Worm (Caenorhabditis elegans) whole organism, L3 larva: ENCODE data around the gene C47E8.1.

Source experiments
- aly-2 ChIP-seq: fragments of 150-350 bp; optimal IDR thresholded peaks from 2 replicates; lab custom pipeline; 2014; ENCODE audit warnings: missing biosample characterization, missing genetic modification characterization
- ceh-16 ChIP-seq: sonication (generic microtip); optimal IDR thresholded peaks from 2 replicates; lab custom pipeline; 2017; ENCODE audit warnings: missing biosample characterization, missing genetic modification characterization
- daf-12 ChIP-seq: fragments of 150-350 bp; optimal IDR thresholded peaks from 2 replicates; lab custom pipeline; 2014; ENCODE audit warnings: missing biosample characterization, missing genetic modification reagents, missing genetic modification characterization
- egl-27 ChIP-seq: sonication (generic microtip); optimal IDR thresholded peaks from 4 replicates; lab custom pipeline; 2017; ENCODE audit warnings: missing biosample characterization, missing genetic modification reagents, missing genetic modification characterization
- egl-5 ChIP-seq: fragments of 150-350 bp; optimal IDR thresholded peaks from 2 replicates; lab custom pipeline; 2017; ENCODE audit warnings: missing biosample characterization, missing genetic modification reagents, missing genetic modification characterization, inconsistent platforms
- elt-1 ChIP-seq: fragments of 150-350 bp; optimal IDR thresholded peaks from 2 replicates; lab custom pipeline; 2014; ENCODE audit warnings: missing biosample characterization, missing genetic modification characterization
- elt-2 ChIP-seq: sonication (generic microtip); optimal IDR thresholded peaks from 2 replicates; lab custom pipeline; 2016; ENCODE audit warnings: missing genetic modification reagents, mild to moderate bottlenecking, missing genetic modification characterization, missing compliant biosample characterization
- elt-3 ChIP-seq, 3 experiments: fragments of 150-350 bp in 1 of 3; sonication (generic microtip) in 2 of 3; optimal IDR thresholded peaks; 2 replicates in 2 of 3; 4 replicates in 1 of 3; lab custom pipeline; 2014 to 2017; ENCODE audit warnings: missing biosample characterization in 3 of 3, missing genetic modification characterization in 3 of 3
- eor-1 ChIP-seq, 2 experiments: fragments of 150-350 bp; optimal IDR thresholded peaks; 2 replicates each; lab custom pipeline; 2014 to 2018; ENCODE audit warnings: missing biosample characterization in 2 of 2, missing genetic modification characterization in 2 of 2
- fkh-10 ChIP-seq: sonication (generic microtip); optimal IDR thresholded peaks from 2 replicates; lab custom pipeline; 2017; ENCODE audit warnings: missing biosample characterization, missing genetic modification reagents, missing genetic modification characterization
- fkh-2 ChIP-seq: fragments of 150-350 bp; optimal IDR thresholded peaks from 2 replicates; lab custom pipeline; 2014; ENCODE audit warnings: missing biosample characterization, missing genetic modification reagents, missing genetic modification characterization
- fos-1 ChIP-seq: fragments of 150-350 bp; optimal IDR thresholded peaks from 2 replicates; lab custom pipeline; 2014; ENCODE audit warnings: missing biosample characterization, missing genetic modification characterization
- hmg-11 ChIP-seq: sonication (generic microtip); optimal IDR thresholded peaks from 2 replicates; lab custom pipeline; 2016; ENCODE audit warnings: missing genetic modification characterization, missing compliant biosample characterization
- jun-1 ChIP-seq: fragments of 150-350 bp; optimal IDR thresholded peaks from 2 replicates; lab custom pipeline; 2014; ENCODE audit warnings: missing biosample characterization, missing genetic modification reagents, missing genetic modification characterization
- lin-15B ChIP-seq: fragments of 150-350 bp; optimal IDR thresholded peaks from 2 replicates; lab custom pipeline; 2014; ENCODE audit warnings: missing biosample characterization, missing genetic modification characterization
- lsy-12 ChIP-seq: sonication (generic microtip); optimal IDR thresholded peaks from 2 replicates; lab custom pipeline; 2016; ENCODE audit warnings: mild to moderate bottlenecking, missing genetic modification characterization, missing compliant biosample characterization
- mdl-1 ChIP-seq: fragments of 150-350 bp; optimal IDR thresholded peaks from 2 replicates; lab custom pipeline; 2014; ENCODE audit warnings: missing biosample characterization, missing genetic modification characterization
- nfya-1 ChIP-seq: sonication (generic microtip); optimal IDR thresholded peaks from 2 replicates; lab custom pipeline; 2017; ENCODE audit warnings: missing genetic modification characterization, mild to moderate bottlenecking, missing compliant biosample characterization, antibody characterized with exemption, moderate library complexity; ENCODE audit not compliant: insufficient read depth
- nhr-11 ChIP-seq: fragments of 150-350 bp; optimal IDR thresholded peaks from 2 replicates; lab custom pipeline; 2014; ENCODE audit warnings: missing biosample characterization, missing genetic modification characterization
- nhr-12 ChIP-seq: fragments of 150-350 bp; optimal IDR thresholded peaks from 2 replicates; lab custom pipeline; 2014; ENCODE audit warnings: missing biosample characterization, missing genetic modification characterization
- nhr-23 ChIP-seq: fragments of 150-350 bp; optimal IDR thresholded peaks from 2 replicates; lab custom pipeline; 2014; ENCODE audit warnings: missing biosample characterization, missing genetic modification reagents, missing genetic modification characterization
- nhr-237 ChIP-seq: fragments of 150-350 bp; optimal IDR thresholded peaks from 2 replicates; lab custom pipeline; 2014; ENCODE audit warnings: missing biosample characterization, missing genetic modification characterization
- nhr-25 ChIP-seq: sonication (generic microtip); optimal IDR thresholded peaks from 2 replicates; lab custom pipeline; 2017; ENCODE audit warnings: missing biosample characterization, missing genetic modification characterization
- nhr-28 ChIP-seq: fragments of 150-350 bp; optimal IDR thresholded peaks from 2 replicates; lab custom pipeline; 2014; ENCODE audit warnings: missing biosample characterization, missing genetic modification characterization
- nhr-43 ChIP-seq: sonication (generic microtip); optimal IDR thresholded peaks from 2 replicates; lab custom pipeline; 2016; ENCODE audit warnings: mild to moderate bottlenecking, missing genetic modification characterization, missing compliant biosample characterization; ENCODE audit not compliant: poor library complexity, severe bottlenecking
- nhr-67 ChIP-seq: fragments of 150-350 bp; optimal IDR thresholded peaks from 2 replicates; lab custom pipeline; 2014; ENCODE audit warnings: missing biosample characterization, missing genetic modification characterization
- nhr-76 ChIP-seq: fragments of 150-350 bp; sonication (generic microtip); optimal IDR thresholded peaks from 5 replicates; lab custom pipeline; 2014; ENCODE audit warnings: missing biosample characterization, missing genetic modification characterization
- pha-4 ChIP-seq: fragments of 150-350 bp; optimal IDR thresholded peaks from 2 replicates; lab custom pipeline; 2014; ENCODE audit warnings: missing biosample characterization, missing genetic modification reagents, missing genetic modification characterization
- pqm-1 ChIP-seq: fragments of 150-350 bp; optimal IDR thresholded peaks from 2 replicates; lab custom pipeline; 2017; ENCODE audit warnings: missing biosample characterization, missing genetic modification characterization, inconsistent platforms
- snpc-4 ChIP-seq: fragments of 150-350 bp; optimal IDR thresholded peaks from 2 replicates; lab custom pipeline; 2014; ENCODE audit warnings: missing biosample characterization, missing genetic modification characterization
- unc-62 ChIP-seq: fragments of 150-350 bp; sonication (generic microtip); optimal IDR thresholded peaks from 4 replicates; lab custom pipeline; 2014; ENCODE audit warnings: missing biosample characterization, missing genetic modification reagents, missing genetic modification characterization
- zag-1 ChIP-seq: fragments of 150-350 bp; optimal IDR thresholded peaks from 2 replicates; lab custom pipeline; 2014; ENCODE audit warnings: missing biosample characterization, missing genetic modification characterization
- ztf-11 ChIP-seq: fragments of 150-350 bp; optimal IDR thresholded peaks from 2 replicates; lab custom pipeline; 2014; ENCODE audit warnings: missing biosample characterization, missing genetic modification characterization
- ztf-4 ChIP-seq: fragments of 150-350 bp; optimal IDR thresholded peaks from 2 replicates; lab custom pipeline; 2014; ENCODE audit warnings: missing biosample characterization, missing genetic modification characterization

Gene C47E8.1

DNA sequence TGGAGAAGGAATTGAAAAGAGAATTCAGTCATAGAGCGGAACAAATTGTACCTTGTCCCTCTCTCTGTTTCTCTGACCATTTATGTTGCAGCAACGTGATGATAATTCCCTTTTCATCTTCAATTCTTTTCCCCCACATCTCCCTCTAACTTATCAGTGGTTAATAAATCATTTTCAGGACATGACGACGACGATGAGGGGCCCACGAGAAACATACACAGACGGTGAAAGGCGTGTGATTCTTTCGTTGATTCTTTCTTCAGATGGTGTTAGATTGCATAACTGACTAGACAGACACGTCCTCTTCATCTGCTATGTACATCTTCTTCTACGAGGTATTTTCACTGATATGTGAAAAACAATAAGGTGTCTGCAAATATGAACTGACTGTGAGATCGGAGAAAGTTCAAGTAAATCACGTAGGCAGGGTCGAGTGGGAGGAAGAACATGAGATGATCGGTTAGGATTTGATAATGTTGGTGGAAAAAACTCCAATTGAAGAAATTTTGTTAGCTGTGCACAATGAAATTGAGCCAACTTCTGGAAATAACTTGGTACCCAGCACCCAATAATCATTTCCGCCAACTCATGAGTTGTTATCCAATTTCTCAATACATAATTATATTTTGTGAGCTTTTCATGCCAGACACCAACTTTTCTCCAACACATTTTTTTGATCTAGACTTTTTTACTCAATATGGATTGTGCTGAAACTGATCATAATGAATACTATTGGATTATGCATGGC is 5.0 kb upstream of the C47E8.1 start, which contains the start of gene srh-17 (continued):
- no peak for TF ChIP-seq egl-27 (tag; lab: Kevin White, UChicago)
- no peak for TF ChIP-seq ceh-16 (tag; lab: Kevin White, UChicago)

ce11 chrV:14663006-14663405 is 2.8 kb upstream of the C47E8.1 start, which contains the start of gene C47E8.9:
Gene C47E8.9, plus strand, starts transcription at chrV:14663306.
- TF ChIP-seq pqm-1 (tag; lab: Kevin White, UChicago) (no peak), lsy-12 (no peak), elt-3 (tag; optimal IDR thresholded peaks at IDR 0.05; lab: Kevin White, UChicago) (no peak), fkh-10 (GFP tag; lab: Kevin White, UChicago) (no peak), nhr-28 (tag; lab: Kevin White, UChicago) (no peak), unc-62 (no peak), nhr-12 (no peak), nhr-23 (tag; lab: Kevin White, UChicago) (no peak), nhr-25 (tag; lab: Kevin White, UChicago) (no peak), pha-4 (tag; lab: Kevin White, UChicago) (no peak), nhr-67 (tag; lab: Kevin White, UChicago) (no peak), zag-1 (no peak), mdl-1 (tag; lab: Kevin White, UChicago) (no peak), nhr-43 (tag; lab: Kevin White, UChicago) (no peak), fos-1 (tag; lab: Kevin White, UChicago) (no peak)
- TF ChIP-seq, all 47 proteins: peak for 0

DNA sequence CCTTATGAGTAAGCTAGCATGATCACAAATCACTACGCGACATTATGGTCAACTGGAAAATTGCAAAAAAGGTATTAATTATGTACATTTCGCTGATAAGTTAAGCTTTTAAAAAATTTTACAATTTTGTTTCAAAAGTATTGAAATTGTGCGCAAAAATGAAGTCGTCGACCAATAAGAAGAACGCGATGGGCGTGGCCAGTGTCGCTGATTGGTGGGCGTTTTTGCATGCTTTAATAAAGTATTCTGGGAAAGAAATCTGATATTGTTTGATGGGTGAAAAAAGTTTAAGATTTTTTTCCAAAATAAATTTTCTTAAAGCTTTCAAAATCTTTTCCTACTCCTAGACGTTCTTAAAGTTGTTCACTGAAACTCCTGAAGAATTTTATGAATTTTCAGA is 12.5 kb downstream of the C47E8.1 start:
- TF ChIP-seq nfya-1 (tag; lab: Kevin White, UChicago) (peak; percentile 80), aly-2 (tag; lab: Kevin White, UChicago) (no peak)
- TF ChIP-seq, all 47 proteins: peak for 1

ce11 chrV:14680014-14680413 is 14.2 kb downstream of the C47E8.1 start, which contains the start of gene C47E8.3:
Gene C47E8.3, plus strand, starts transcription at chrV:14680314.
- TF ChIP-seq nhr-12 (no peak), ztf-4 (tag; lab: Kevin White, UChicago) (no peak), nhr-237 (tag; lab: Kevin White, UChicago) (no peak), egl-5 (no peak), ztf-11 (tag; lab: Kevin White, UChicago) (no peak), jun-1 (tag; lab: Kevin White, UChicago) (no peak), fos-1 (tag; lab: Kevin White, UChicago) (no peak), mdl-1 (tag; lab: Kevin White, UChicago) (no peak), nhr-76 (tag; lab: Kevin White, UChicago) (no peak), eor-1 (tag; optimal IDR thresholded peaks at IDR 0.05; lab: Kevin White, UChicago) (no peak), nhr-43 (tag; lab: Kevin White, UChicago) (no peak), lsy-12 (no peak), nhr-67 (tag; lab: Kevin White, UChicago) (no peak)

- TF ChIP-seq elt-1 (tag; lab: Kevin White, UChicago) (no peak), egl-5 (no peak), zag-1 (no peak), aly-2 (tag; lab: Kevin White, UChicago) (no peak), fkh-2 (tag; lab: Kevin White, UChicago) (no peak), fkh-10 (GFP tag; lab: Kevin White, UChicago) (no peak), daf-12 (tag; lab: Kevin White, UChicago) (no peak), nhr-43 (tag; lab: Kevin White, UChicago) (no peak), nhr-11 (tag; lab: Kevin White, UChicago) (no peak), elt-2 (tag; lab: Kevin White, UChicago) (no peak), ceh-16 (tag; lab: Kevin White, UChicago) (no peak), pha-4 (tag; lab: Kevin White, UChicago) (no peak), nhr-237 (tag; lab: Kevin White, UChicago) (no peak), elt-3 (tag; optimal IDR thresholded peaks at IDR 0.05; lab: Kevin White, UChicago) (no peak), hmg-11 (tag; lab: Kevin White, UChicago) (no peak), unc-62 (no peak), fos-1 (tag; lab: Kevin White, UChicago) (no peak), lin-15B (no peak), snpc-4 (tag; lab: Kevin White, UChicago) (no peak), pqm-1 (tag; lab: Kevin White, UChicago) (no peak)
These were observed 17.0 kb downstream of the C47E8.1 start for ce11 chrV:14682870-14683269.
